Fruit fly (Drosophila melanogaster) whole organism, embryonic: ENCODE measurements around the gene CG12728.
A peak's percentile ranks its signal among the peaks of the same experiment; 100 is the strongest.

ENCODE experiments used
- Adf1 ChIP-seq: fragments of 200-800 bp; sonication (Bioruptor generic); IDR thresholded peaks from 2 replicates; pipeline ENCODE4 v1.3.6; 2022; ENCODE audit warnings: missing biosample characterization, missing genetic modification characterization
- CG10209 ChIP-seq: fragments of 200-800 bp; sonication (Bioruptor generic); optimal IDR thresholded peaks from 3 replicates; lab custom pipeline; 2017; ENCODE audit warnings: missing biosample characterization, mild to moderate bottlenecking, missing genetic modification characterization, missing genetic modification reagents
- CG10267 ChIP-seq: fragments of 200-800 bp; sonication (Bioruptor generic); optimal IDR thresholded peaks from 2 replicates; lab custom pipeline; 2018; ENCODE audit warnings: missing biosample characterization, mild to moderate bottlenecking, missing genetic modification characterization, moderate library complexity
- CG11085 ChIP-seq: fragments of 200-800 bp; sonication (Bioruptor generic); IDR thresholded peaks from 2 replicates; pipeline ENCODE4 v1.3.6; 2022; ENCODE audit warnings: missing biosample characterization, missing genetic modification characterization
- CG13296 ChIP-seq: fragments of 200-800 bp; sonication (Bioruptor generic); optimal IDR thresholded peaks from 3 replicates; lab custom pipeline; 2018; ENCODE audit warnings: missing biosample characterization, mild to moderate bottlenecking, missing genetic modification characterization
- CG13894 ChIP-seq: fragments of 200-800 bp; sonication (Bioruptor generic); optimal IDR thresholded peaks from 3 replicates; lab custom pipeline; 2018; ENCODE audit warnings: missing biosample characterization, mild to moderate bottlenecking, missing genetic modification characterization, moderate library complexity
- CG14667 ChIP-seq: fragments of 200-800 bp; sonication (Bioruptor generic); IDR thresholded peaks from 2 replicates; pipeline ENCODE4 v1.3.6; 2022; ENCODE audit warnings: missing biosample characterization, missing genetic modification characterization
- CG1603 ChIP-seq: fragments of 200-800 bp; sonication (Bioruptor generic); optimal IDR thresholded peaks from 2 replicates; lab custom pipeline; 2019; ENCODE audit warnings: missing biosample characterization, mild to moderate bottlenecking, missing genetic modification characterization, moderate library complexity
- CG16813 ChIP-seq: fragments of 200-800 bp; sonication (Bioruptor generic); IDR thresholded peaks from 3 replicates; pipeline ENCODE4 v1.3.6; 2022; ENCODE audit warnings: missing biosample characterization, missing genetic modification characterization; ENCODE audit not compliant: partially characterized antibody
- CG16863 ChIP-seq: fragments of 200-800 bp; sonication (Bioruptor generic); optimal IDR thresholded peaks from 3 replicates; lab custom pipeline; 2016; ENCODE audit warnings: missing biosample characterization, missing genetic modification characterization
- CG17359 ChIP-seq: fragments of 200-800 bp; sonication (Bioruptor generic); optimal IDR thresholded peaks from 3 replicates; lab custom pipeline; 2018; ENCODE audit warnings: missing biosample characterization, mild to moderate bottlenecking, missing genetic modification characterization, moderate library complexity
- CG18262 ChIP-seq: fragments of 200-800 bp; optimal IDR thresholded peaks from 3 replicates; lab custom pipeline; 2019; ENCODE audit warnings: missing biosample characterization, mild to moderate bottlenecking, missing genetic modification characterization, moderate library complexity
- CG2202 ChIP-seq: fragments of 200-800 bp; sonication (Bioruptor generic); optimal IDR thresholded peaks from 2 replicates; lab custom pipeline; 2018; ENCODE audit warnings: missing biosample characterization, mild to moderate bottlenecking, missing genetic modification characterization
- CG2678 ChIP-seq: fragments of 200-800 bp; sonication (Bioruptor generic); optimal IDR thresholded peaks from 3 replicates; lab custom pipeline; 2019; ENCODE audit warnings: missing biosample characterization, mild to moderate bottlenecking, missing genetic modification characterization, moderate library complexity
- CG4404 ChIP-seq: fragments of 200-800 bp; sonication (Bioruptor generic); IDR thresholded peaks from 2 replicates; pipeline ENCODE4 v1.3.6; 2022; ENCODE audit warnings: missing biosample characterization, missing genetic modification characterization
- CG4730 ChIP-seq: fragments of 200-800 bp; sonication (Bioruptor generic); IDR thresholded peaks from 2 replicates; pipeline ENCODE4 v1.3.6; 2022; ENCODE audit warnings: missing biosample characterization, missing genetic modification characterization
- CG6689 ChIP-seq: fragments of 200-800 bp; sonication (Bioruptor generic); IDR thresholded peaks from 2 replicates; pipeline ENCODE4 v1.3.6; 2022; ENCODE audit warnings: missing biosample characterization, missing genetic modification characterization
- CG7372 ChIP-seq: fragments of 200-800 bp; sonication (Bioruptor generic); IDR thresholded peaks from 2 replicates; pipeline ENCODE4 v1.3.6; 2022; ENCODE audit warnings: missing biosample characterization, missing genetic modification characterization
- CG8388 ChIP-seq: fragments of 200-800 bp; sonication (Bioruptor generic); optimal IDR thresholded peaks from 2 replicates; lab custom pipeline; 2019; ENCODE audit warnings: missing biosample characterization, mild to moderate bottlenecking, missing genetic modification characterization, moderate library complexity
- Dip2 ChIP-seq: fragments of 200-800 bp; sonication (Bioruptor generic); IDR thresholded peaks from 2 replicates; pipeline ENCODE4 v1.3.6; 2022; ENCODE audit warnings: missing biosample characterization, missing genetic modification characterization
- Eip74EF ChIP-seq, 2 experiments: fragments of 200-800 bp in 1 of 2; fragments of >200 bp in 1 of 2; sonication (Bioruptor generic) in 1 of 2; optimal IDR thresholded peaks; 2 replicates each; lab custom pipeline; 2017 to 2019; ENCODE audit warnings: missing biosample characterization in 2 of 2, missing genetic modification characterization in 2 of 2, mild to moderate bottlenecking in 1 of 2, moderate library complexity in 1 of 2
- Ets97D ChIP-seq: fragments of 200-800 bp; sonication (Bioruptor generic); optimal IDR thresholded peaks from 3 replicates; lab custom pipeline; 2016; ENCODE audit warnings: missing biosample characterization, missing genetic modification characterization
- Hmr ChIP-seq: fragments of 200-800 bp; sonication (Bioruptor generic); optimal IDR thresholded peaks from 3 replicates; lab custom pipeline; 2017; ENCODE audit warnings: mild to moderate bottlenecking, missing biosample characterization, missing genetic modification reagents, missing genetic modification characterization
- Hsf ChIP-seq: fragments of 200-800 bp; sonication (Bioruptor generic); optimal IDR thresholded peaks from 3 replicates; lab custom pipeline; 2016; ENCODE audit warnings: missing biosample characterization, missing genetic modification characterization
- Meics ChIP-seq: fragments of 200-800 bp; sonication (Bioruptor generic); optimal IDR thresholded peaks from 2 replicates; lab custom pipeline; 2017; ENCODE audit warnings: missing biosample characterization, mild to moderate bottlenecking, missing genetic modification characterization
- Nf-YC ChIP-seq: fragments of 200-800 bp; optimal IDR thresholded peaks from 3 replicates; lab custom pipeline; 2019; ENCODE audit warnings: missing biosample characterization, mild to moderate bottlenecking, missing genetic modification characterization, moderate library complexity
- PHDP ChIP-seq: fragments of 200-800 bp; sonication (Bioruptor generic); optimal IDR thresholded peaks from 3 replicates; lab custom pipeline; 2018; ENCODE audit warnings: missing biosample characterization, mild to moderate bottlenecking, missing genetic modification characterization, moderate library complexity
- Rfx ChIP-seq: fragments of 200-800 bp; sonication (Bioruptor generic); IDR thresholded peaks from 2 replicates; pipeline ENCODE4 v1.3.6; 2022; ENCODE audit warnings: missing biosample characterization, missing genetic modification characterization
- Sox102F ChIP-seq: fragments of 200-800 bp; sonication (Bioruptor generic); optimal IDR thresholded peaks from 2 replicates; lab custom pipeline; 2018; ENCODE audit warnings: missing biosample characterization, mild to moderate bottlenecking, missing genetic modification characterization, moderate library complexity
- Xrp1 ChIP-seq: fragments of 200-800 bp; sonication (Bioruptor generic); IDR thresholded peaks from 2 replicates; pipeline ENCODE4 v1.3.6; 2022; ENCODE audit warnings: missing biosample characterization, missing genetic modification characterization
- bab2 ChIP-seq: fragments of 200-800 bp; sonication (Bioruptor generic); optimal IDR thresholded peaks from 2 replicates; lab custom pipeline; 2016; ENCODE audit warnings: missing biosample characterization, missing genetic modification characterization
- cg ChIP-seq: fragments of 200-800 bp; sonication (Bioruptor generic); optimal IDR thresholded peaks from 3 replicates; lab custom pipeline; 2019; ENCODE audit warnings: missing biosample characterization, mild to moderate bottlenecking, missing genetic modification characterization, moderate library complexity
- croc ChIP-seq: fragments of 200-800 bp; sonication (Bioruptor generic); conservative IDR thresholded peaks from 3 replicates; pipeline ENCODE4 v1.3.6; 2022; ENCODE audit warnings: missing biosample characterization, missing genetic modification characterization
- dimm ChIP-seq: fragments of 200-800 bp; sonication (Bioruptor generic); IDR thresholded peaks from 2 replicates; pipeline ENCODE4 v1.3.6; 2022; ENCODE audit warnings: missing biosample characterization, missing genetic modification characterization
- fd64A ChIP-seq: fragments of 200-800 bp; sonication (Bioruptor generic); optimal IDR thresholded peaks from 3 replicates; lab custom pipeline; 2018; ENCODE audit warnings: missing biosample characterization, mild to moderate bottlenecking, missing genetic modification characterization
- klu ChIP-seq: fragments of 200-800 bp; sonication (Bioruptor generic); IDR thresholded peaks from 2 replicates; pipeline ENCODE4 v1.3.6; 2022; ENCODE audit warnings: missing biosample characterization, missing genetic modification characterization
- lola ChIP-seq, 3 experiments: fragments of >200 bp in 2 of 3; fragments of 200-800 bp in 1 of 3; sonication (Bioruptor generic) in 1 of 3; optimal IDR thresholded peaks; 2 replicates each; lab custom pipeline; 2017 to 2019; ENCODE audit warnings: missing biosample characterization in 3 of 3, missing genetic modification characterization in 3 of 3, mild to moderate bottlenecking in 1 of 3, moderate library complexity in 1 of 3
- phol ChIP-seq: fragments of 200-800 bp; sonication (Bioruptor generic); optimal IDR thresholded peaks from 3 replicates; lab custom pipeline; 2018; ENCODE audit warnings: missing biosample characterization, mild to moderate bottlenecking, missing genetic modification characterization, moderate library complexity
- ranshi ChIP-seq: fragments of 200-800 bp; sonication (Bioruptor generic); IDR thresholded peaks from 2 replicates; pipeline ENCODE4 v1.3.6; 2022; ENCODE audit warnings: missing biosample characterization, missing genetic modification characterization
- schlank ChIP-seq: fragments of 200-800 bp; sonication (Bioruptor generic); optimal IDR thresholded peaks from 2 replicates; lab custom pipeline; 2018; ENCODE audit warnings: missing biosample characterization, mild to moderate bottlenecking, missing genetic modification characterization
- sisA ChIP-seq: fragments of 200-800 bp; sonication (Bioruptor generic); IDR thresholded peaks from 2 replicates; pipeline ENCODE4 v1.3.6; 2022; ENCODE audit warnings: missing biosample characterization, missing genetic modification characterization
- sqz ChIP-seq: fragments of 200-800 bp; sonication (Bioruptor generic); optimal IDR thresholded peaks from 3 replicates; lab custom pipeline; 2018; ENCODE audit warnings: missing biosample characterization, mild to moderate bottlenecking, missing genetic modification characterization
- tgo ChIP-seq: fragments of 200-800 bp; sonication (Bioruptor generic); IDR thresholded peaks from 3 replicates; pipeline ENCODE4 v1.3.6; 2022; ENCODE audit warnings: missing biosample characterization, missing genetic modification characterization
- tin ChIP-seq: fragments of 200-800 bp; sonication (Bioruptor generic); optimal IDR thresholded peaks from 3 replicates; lab custom pipeline; 2016; ENCODE audit warnings: missing biosample characterization, missing genetic modification characterization
- unc-4 ChIP-seq: fragments of 200-800 bp; sonication (Bioruptor generic); IDR thresholded peaks from 2 replicates; pipeline ENCODE4 v1.3.6; 2022; ENCODE audit warnings: missing biosample characterization, missing genetic modification characterization; ENCODE audit not compliant: partially characterized antibody
- wek ChIP-seq: fragments of 200-800 bp; sonication (Bioruptor generic); optimal IDR thresholded peaks from 3 replicates; lab custom pipeline; 2018; ENCODE audit warnings: missing biosample characterization, mild to moderate bottlenecking, missing genetic modification characterization, moderate library complexity

Gene CG12728

DNA sequence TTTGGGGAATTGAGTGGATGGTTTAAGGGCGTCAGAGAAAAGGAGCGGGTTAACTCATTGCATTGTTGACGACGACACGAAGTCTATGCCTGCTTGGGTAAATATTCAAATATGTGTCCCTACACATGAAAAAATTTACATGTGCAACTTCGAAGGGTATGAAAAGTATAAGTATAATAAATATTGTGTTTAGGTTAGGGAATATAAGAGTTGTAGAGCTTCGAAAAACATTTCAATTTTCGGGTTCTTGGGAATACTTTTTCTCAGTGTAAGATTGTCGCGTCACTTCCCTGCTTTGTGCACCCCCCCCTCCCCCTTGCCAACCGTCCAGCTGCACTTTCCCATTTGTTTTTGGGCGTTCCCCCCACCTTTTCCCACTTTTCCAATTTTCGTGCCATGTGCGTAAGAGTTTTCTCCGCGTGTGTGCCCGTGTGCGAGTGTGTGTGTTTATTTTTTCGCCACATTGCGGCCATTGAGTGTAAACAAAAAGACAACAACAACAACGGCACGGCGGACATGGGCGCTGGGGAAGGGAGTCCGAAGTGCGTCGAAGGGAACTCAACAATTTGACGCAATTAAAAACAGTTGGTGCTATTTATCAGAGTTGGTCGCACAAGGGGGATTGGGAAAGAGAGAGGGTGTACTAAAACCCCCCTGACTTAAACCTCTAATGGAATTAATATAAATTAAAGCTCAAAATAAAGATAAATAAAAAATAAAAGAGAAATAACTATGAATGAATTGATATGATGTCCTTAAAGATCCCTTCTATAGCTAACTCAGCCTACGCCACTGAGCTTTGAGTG, 27.7 kb downstream of the CG12728 start (continued):
- TF ChIP-seq CG8388 (GFP tag; lab: Kevin White, UChicago) (peak; percentile 28), Adf1 (GFP tag; lab: Robert Waterston, UW) (no peak), CG4730 (GFP tag; lab: Robert Waterston, UW) (peak; percentile 25; the same call in 1 of the 2 replicates), Dip2 (GFP tag; lab: Robert Waterston, UW) (no peak), wek (no peak), PHDP (tag; lab: Kevin White, UChicago) (peak; percentile 44), CG14667 (GFP tag; lab: Robert Waterston, UW) (peak; percentile 45; the same call in 1 of the 2 replicates), phol (tag; lab: Kevin White, UChicago) (peak; percentile 52), CG16813 (no peak), CG17359 (tag; lab: Kevin White, UChicago) (peak; percentile 29), croc (peak; percentile 49; the same call in 2 of the 3 replicates), Meics (GFP tag; lab: Kevin White, UChicago) (peak; percentile 10), CG13894 (no peak), Eip74EF (GFP tag; optimal IDR thresholded peaks at IDR 0.05; lab: Kevin White, UChicago) (peak in 1 of 2 experiments; percentile 8), dimm (GFP tag; lab: Robert Waterston, UW) (no peak), CG2202 (tag; lab: Kevin White, UChicago) (peak; percentile 11), CG7372 (GFP tag; lab: Robert Waterston, UW) (peak; percentile 6; the same call in 1 of the 2 replicates), klu (GFP tag; lab: Robert Waterston, UW) (no peak), CG1603 (tag; lab: Kevin White, UChicago) (peak; percentile 46), fd64A (GFP tag; lab: Kevin White, UChicago) (peak; percentile 29), Ets97D (no peak), Hsf (GFP tag; lab: Kevin White, UChicago) (peak; percentile 35), Rfx (GFP tag; lab: Robert Waterston, UW) (peak; percentile 44), CG4404 (GFP tag; lab: Robert Waterston, UW) (peak; percentile 36; the same call in 1 of the 2 replicates), tin (GFP tag; lab: Kevin White, UChicago) (peak; percentile 36), lola (GFP tag; optimal IDR thresholded peaks at IDR 0.05; lab: Kevin White, UChicago) (peak in 1 of 3 experiments; percentile 38), CG16863 (GFP tag; lab: Kevin White, UChicago) (peak; percentile 1), CG18262 (peak; percentile 72), CG2678 (tag; lab: Kevin White, UChicago) (peak; percentile 65), cg (GFP tag; lab: Kevin White, UChicago) (peak; percentile 31), CG11085 (GFP tag; lab: Robert Waterston, UW) (peak; percentile 29; the same call in 1 of the 2 replicates), CG13296 (GFP tag; lab: Kevin White, UChicago) (peak; percentile 14), tgo (GFP tag; lab: Robert Waterston, UW) (peak; percentile 38), sisA (GFP tag; lab: Robert Waterston, UW) (peak; percentile 42; the same call in 1 of the 2 replicates), Sox102F (peak; percentile 39), Xrp1 (GFP tag; lab: Robert Waterston, UW) (peak; percentile 71), Hmr (peak; percentile 53), sqz (GFP tag; lab: Kevin White, UChicago) (peak; percentile 45), CG6689 (peak; percentile 69), Nf-YC (tag; lab: Kevin White, UChicago) (peak; percentile 35), schlank (tag; lab: Kevin White, UChicago) (no peak), unc-4 (no peak), CG10209 (GFP tag; lab: Kevin White, UChicago) (peak; percentile 53), ranshi (GFP tag; lab: Robert Waterston, UW) (peak; percentile 16; the same call in 1 of the 2 replicates), CG10267 (tag; lab: Kevin White, UChicago) (peak; percentile 14), bab2 (GFP tag; lab: Kevin White, UChicago) (peak; percentile 4)
- TF ChIP-seq, all 482 proteins: peak for 195
